Worm (Caenorhabditis elegans) whole organism, early embryonic: ENCODE data around the gene str-47.

Experiments used
- B0310.2 ChIP-seq: sonication (generic microtip); optimal IDR thresholded peaks from 2 replicates; lab custom pipeline; 2016; ENCODE audit warnings: mild to moderate bottlenecking, missing genetic modification characterization, missing compliant biosample characterization
- F13C5.2 ChIP-seq: sonication (generic microtip); optimal IDR thresholded peaks from 2 replicates; lab custom pipeline; 2017; ENCODE audit warnings: mild to moderate bottlenecking, missing genetic modification characterization, inconsistent platforms, missing compliant biosample characterization
- aly-1 ChIP-seq: sonication (generic microtip); optimal IDR thresholded peaks from 2 replicates; lab custom pipeline; 2016; ENCODE audit warnings: missing genetic modification characterization, missing compliant biosample characterization
- ama-1 ChIP-seq: fragments of 150-350 bp; optimal IDR thresholded peaks from 2 replicates; lab custom pipeline; 2014
- ceh-13 ChIP-seq: fragments of 200-800 bp; sonication (Bioruptor generic); optimal IDR thresholded peaks from 2 replicates; lab custom pipeline; 2018; ENCODE audit warnings: mild to moderate bottlenecking, missing genetic modification characterization, missing compliant biosample characterization
- ceh-36 ChIP-seq: sonication (generic microtip); optimal IDR thresholded peaks from 2 replicates; lab custom pipeline; 2016; ENCODE audit warnings: missing genetic modification characterization, inconsistent platforms, missing compliant biosample characterization
- ets-7 ChIP-seq: sonication (generic microtip); optimal IDR thresholded peaks from 2 replicates; lab custom pipeline; 2016; ENCODE audit warnings: missing genotype, missing genetic modification characterization, missing compliant biosample characterization
- flt-1 ChIP-seq: fragments of 200-800 bp; sonication (Bioruptor generic); IDR thresholded peaks from 2 replicates; pipeline ENCODE4 v1.3.6; 2022; ENCODE audit warnings: missing genetic modification characterization, missing compliant biosample characterization
- hmbx-1 ChIP-seq: sonication (generic microtip); optimal IDR thresholded peaks from 2 replicates; lab custom pipeline; 2016; ENCODE audit warnings: mild to moderate bottlenecking, missing genetic modification characterization, missing compliant biosample characterization
- hmg-4 ChIP-seq: fragments of 200-800 bp; sonication (Bioruptor generic); optimal IDR thresholded peaks from 2 replicates; lab custom pipeline; 2018; ENCODE audit warnings: mild to moderate bottlenecking, missing genetic modification characterization, missing compliant biosample characterization
- hnd-1 ChIP-seq: sonication (generic microtip); optimal IDR thresholded peaks from 2 replicates; lab custom pipeline; 2016; ENCODE audit warnings: missing genetic modification characterization, missing compliant biosample characterization
- pes-1 ChIP-seq: fragments of 200-800 bp; sonication (Bioruptor generic); IDR thresholded peaks from 2 replicates; pipeline ENCODE4 v1.3.6; 2022; ENCODE audit warnings: missing genetic modification reagents, missing genetic modification characterization, missing compliant biosample characterization
- scrt-1 ChIP-seq: fragments of 200-800 bp; sonication (Bioruptor generic); IDR thresholded peaks from 2 replicates; pipeline ENCODE4 v1.3.6; 2022; ENCODE audit warnings: missing genetic modification characterization, missing compliant biosample characterization
- sea-1 ChIP-seq: fragments of 200-800 bp; sonication (Bioruptor generic); conservative IDR thresholded peaks from 2 replicates; pipeline ENCODE4 v1.3.6; 2022; ENCODE audit warnings: missing genetic modification characterization, missing compliant biosample characterization
- tbx-11 ChIP-seq: fragments of 200-800 bp; sonication (Bioruptor generic); IDR thresholded peaks from 2 replicates; pipeline ENCODE4 v1.3.6; 2022; ENCODE audit warnings: missing genetic modification characterization, missing compliant biosample characterization
- tbx-37 ChIP-seq: fragments of 200-800 bp; sonication (Bioruptor generic); conservative IDR thresholded peaks from 2 replicates; pipeline ENCODE4 v1.3.6; 2022; ENCODE audit warnings: missing genetic modification reagents, missing genetic modification characterization, missing compliant biosample characterization
- tra-4 ChIP-seq: sonication (generic microtip); optimal IDR thresholded peaks from 2 replicates; lab custom pipeline; 2017; ENCODE audit warnings: missing genetic modification characterization, missing compliant biosample characterization

str-47 gene

DNA sequence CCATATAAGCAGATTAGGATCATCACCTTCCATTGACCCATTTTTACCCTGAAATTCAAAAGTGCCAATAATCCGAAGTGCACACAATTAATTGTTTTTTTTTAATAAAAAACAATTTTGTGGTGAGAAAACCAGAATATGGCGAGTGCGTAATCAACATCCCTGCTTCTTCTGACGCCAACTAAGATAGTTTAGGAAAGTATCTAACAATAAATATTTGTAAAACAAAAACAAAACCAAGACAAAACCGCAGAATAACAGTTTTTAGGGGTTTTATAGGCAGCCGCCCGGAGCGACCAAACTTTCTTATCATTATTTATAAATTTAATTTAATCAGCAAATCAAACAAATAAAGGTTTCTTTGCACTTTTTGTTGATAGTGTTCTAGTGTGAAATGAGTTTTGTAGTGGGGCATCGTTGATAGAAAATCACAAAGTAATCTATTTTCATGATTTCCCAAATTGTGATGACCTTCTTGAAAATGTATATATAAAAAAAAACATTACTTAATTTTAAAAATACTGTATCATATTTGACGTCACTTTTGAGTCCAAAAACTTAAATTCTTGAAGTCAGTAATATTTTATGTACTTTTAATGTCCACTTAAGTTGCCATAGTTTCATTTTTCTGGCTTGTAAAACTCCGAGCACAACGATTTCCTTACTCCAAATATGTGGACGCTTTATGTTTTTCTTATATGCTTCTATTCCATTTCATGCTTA is 35.7 kb upstream of the str-47 start, which contains the start of the genes folt-3 and clec-214:
TSS of gene folt-3 (minus strand) at position 51 of the 723 bp plus-strand sequence.
TSS of gene clec-214 (plus strand) at position 673 of the 723 bp plus-strand sequence.
- no peak for TF ChIP-seq tra-4 (tag; lab: Kevin White, UChicago)
- TF ChIP-seq ceh-36 (tag; lab: Kevin White, UChicago), result no peak
- no peak for TF ChIP-seq hmbx-1 (tag; lab: Kevin White, UChicago)
- no peak for TF ChIP-seq hmg-4
- TF ChIP-seq scrt-1 (GFP tag; lab: Robert Waterston, UW), result no peak
- TF ChIP-seq ama-1 (lab: Kevin White, UChicago), result no peak
- no peak for TF ChIP-seq B0310.2
- TF ChIP-seq sea-1 (GFP tag; lab: Robert Waterston, UW), result no peak
- TF ChIP-seq tbx-37 (GFP tag; lab: Robert Waterston, UW), result no peak
- no peak for TF ChIP-seq pes-1 (GFP tag; lab: Robert Waterston, UW)
- no peak for TF ChIP-seq aly-1 (tag; lab: Kevin White, UChicago)
- TF ChIP-seq flt-1 (GFP tag; lab: Robert Waterston, UW), result no peak
- no peak for TF ChIP-seq ceh-13 (GFP tag; lab: Kevin White, UChicago)

DNA sequence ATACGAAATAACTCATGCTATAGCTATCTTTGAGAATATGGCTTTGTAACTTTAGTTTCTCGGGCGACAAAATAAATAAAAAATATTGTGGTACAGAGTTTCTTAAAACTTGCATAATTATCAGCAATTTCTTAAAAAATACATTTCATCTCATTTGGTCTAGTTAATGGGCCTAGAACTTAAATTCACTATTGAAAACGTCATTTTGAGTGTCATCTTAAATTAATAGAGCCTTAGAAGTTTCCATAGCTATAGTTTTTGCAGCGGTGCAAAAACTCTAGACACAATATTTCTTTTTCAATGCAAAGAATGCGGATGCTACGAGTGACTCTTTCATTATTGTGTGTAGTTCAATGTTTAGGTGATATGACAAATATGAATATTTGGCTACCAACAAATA is 33.5 kb upstream of the str-47 start, which contains the start of gene clec-215:
TSS of gene clec-215 (plus strand) at position 301 of the 400 bp plus-strand sequence.
- TF ChIP-seq tbx-11 (GFP tag; lab: Robert Waterston, UW), result no peak
- TF ChIP-seq hnd-1 (tag; lab: Kevin White, UChicago), result no peak
- no peak for TF ChIP-seq F13C5.2 (tag; lab: Kevin White, UChicago)
- TF ChIP-seq tbx-37 (GFP tag; lab: Robert Waterston, UW), result no peak
- no peak for TF ChIP-seq ceh-36 (tag; lab: Kevin White, UChicago)
- TF ChIP-seq flt-1 (GFP tag; lab: Robert Waterston, UW), result no peak
- TF ChIP-seq aly-1 (tag; lab: Kevin White, UChicago), result no peak
- TF ChIP-seq tra-4 (tag; lab: Kevin White, UChicago), result no peak
- TF ChIP-seq hmg-4, result no peak
- TF ChIP-seq B0310.2, result no peak
- no peak for TF ChIP-seq hmbx-1 (tag; lab: Kevin White, UChicago)
- no peak for TF ChIP-seq pes-1 (GFP tag; lab: Robert Waterston, UW)
- TF ChIP-seq ets-7, result no peak
- TF ChIP-seq ama-1 (lab: Kevin White, UChicago), result no peak
- no peak for TF ChIP-seq scrt-1 (GFP tag; lab: Robert Waterston, UW)
- TF ChIP-seq ceh-13 (GFP tag; lab: Kevin White, UChicago), result no peak
- TF ChIP-seq sea-1 (GFP tag; lab: Robert Waterston, UW), result no peak

DNA sequence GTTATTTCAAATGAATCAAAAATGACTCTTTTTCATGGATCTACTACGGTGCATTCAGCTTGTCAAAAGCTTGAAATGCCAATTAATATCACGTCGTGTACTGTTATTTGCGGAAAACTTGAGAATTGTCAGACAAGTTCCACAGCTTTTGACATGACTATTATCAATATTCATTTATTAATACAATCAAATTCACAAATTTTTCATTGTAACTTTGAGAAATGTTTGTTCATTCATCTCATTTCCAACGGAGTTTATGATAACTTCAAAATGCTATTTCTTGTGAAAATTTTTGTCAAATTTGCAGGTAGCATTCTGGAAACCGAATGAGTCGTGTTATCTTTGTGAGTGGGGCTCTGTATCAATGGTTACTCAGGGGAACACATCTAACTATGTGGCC is 27.4 kb upstream of the str-47 start, which contains the start of gene C50E3.15:
TSS of gene C50E3.15 (plus strand) at position 301 of the 400 bp plus-strand sequence.
- TF ChIP-seq ceh-13 (GFP tag; lab: Kevin White, UChicago), result no peak
- no peak for TF ChIP-seq ets-7
- TF ChIP-seq tbx-37 (GFP tag; lab: Robert Waterston, UW), result no peak
- TF ChIP-seq tbx-11 (GFP tag; lab: Robert Waterston, UW), result no peak
- no peak for TF ChIP-seq hnd-1 (tag; lab: Kevin White, UChicago)

DNA sequence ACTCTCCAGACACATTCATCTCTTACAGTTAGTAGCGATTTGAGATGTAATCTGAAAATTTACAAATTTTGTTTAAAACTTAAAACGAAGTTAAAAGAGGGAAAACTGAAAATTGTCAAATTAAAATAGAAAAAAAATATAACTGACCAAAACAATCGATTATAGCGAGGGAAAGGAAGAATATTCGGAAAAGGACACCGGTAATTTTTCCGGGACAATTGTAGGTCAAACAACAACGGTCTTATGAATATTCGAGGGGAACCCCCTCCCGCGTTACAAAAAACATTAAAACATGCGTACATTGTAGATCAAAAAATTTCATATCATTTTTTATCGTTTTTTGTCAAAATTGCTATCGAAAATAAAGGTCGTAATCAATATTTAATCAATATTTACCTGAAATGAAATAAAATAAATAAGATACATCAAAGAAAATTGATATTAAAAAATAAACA is 23.5 kb upstream of the str-47 start, which contains the start of gene C50E3.12:
TSS of gene C50E3.12 (minus strand) at position 51 of the 455 bp plus-strand sequence.
- TF ChIP-seq tbx-37 (GFP tag; lab: Robert Waterston, UW), result no peak
- no peak for TF ChIP-seq tra-4 (tag; lab: Kevin White, UChicago)
- no peak for TF ChIP-seq hnd-1 (tag; lab: Kevin White, UChicago)
- no peak for TF ChIP-seq ceh-13 (GFP tag; lab: Kevin White, UChicago)
- TF ChIP-seq tbx-11 (GFP tag; lab: Robert Waterston, UW), result no peak
- no peak for TF ChIP-seq pes-1 (GFP tag; lab: Robert Waterston, UW)
- TF ChIP-seq ets-7, result no peak
- TF ChIP-seq scrt-1 (GFP tag; lab: Robert Waterston, UW), result no peak
- TF ChIP-seq hmg-4, result no peak
- no peak for TF ChIP-seq F13C5.2 (tag; lab: Kevin White, UChicago)

DNA sequence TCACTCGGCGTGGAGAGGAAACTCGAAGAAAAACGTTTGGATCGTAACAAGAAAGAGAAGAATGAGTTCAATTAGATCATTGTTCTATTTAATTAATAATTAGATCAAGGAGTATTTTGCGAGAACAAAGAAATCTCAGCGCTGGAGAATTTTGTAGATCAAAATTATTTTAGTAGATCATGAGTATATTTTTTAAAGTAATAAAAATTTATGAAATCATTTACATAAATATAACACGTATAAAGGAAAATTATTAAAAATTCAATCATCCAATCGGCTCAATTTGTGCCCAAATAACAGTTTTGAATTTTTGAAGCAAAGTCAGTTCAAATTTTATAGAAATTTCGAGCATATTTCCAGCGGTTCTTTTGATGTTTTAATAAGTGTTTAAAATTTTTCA is 21.4 kb upstream of the str-47 start, which contains the start of gene C50E3.13:
TSS of gene C50E3.13 (minus strand) at position 101 of the 400 bp plus-strand sequence.
- TF ChIP-seq ets-7, result no peak
- no peak for TF ChIP-seq hnd-1 (tag; lab: Kevin White, UChicago)
- TF ChIP-seq tra-4 (tag; lab: Kevin White, UChicago), result no peak
- no peak for TF ChIP-seq ceh-13 (GFP tag; lab: Kevin White, UChicago)
- TF ChIP-seq ceh-36 (tag; lab: Kevin White, UChicago), result no peak
- TF ChIP-seq B0310.2, result no peak
- no peak for TF ChIP-seq scrt-1 (GFP tag; lab: Robert Waterston, UW)
- no peak for TF ChIP-seq hmg-4

DNA sequence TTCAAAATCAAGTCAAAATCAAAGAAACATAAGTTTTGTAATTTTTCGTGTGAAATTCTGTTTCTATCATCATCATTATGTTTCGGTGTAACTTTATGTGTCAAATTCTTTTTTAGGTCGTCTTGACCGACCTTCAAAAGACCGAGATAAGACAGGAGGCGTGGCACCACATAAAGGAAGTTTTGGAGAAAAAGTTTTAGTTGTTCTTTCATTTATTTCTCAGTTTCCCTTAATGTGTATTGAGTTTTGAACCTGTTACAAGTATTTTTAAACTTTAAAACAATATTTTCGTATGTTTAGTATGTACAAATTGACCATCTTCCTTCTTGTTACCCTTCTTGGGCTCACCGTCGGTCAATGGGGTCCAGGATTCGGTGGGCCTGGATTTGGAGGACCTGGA is 20.9 kb upstream of the str-47 start, which contains the start of gene grsp-4:
TSS of gene grsp-4 (plus strand) at position 301 of the 400 bp plus-strand sequence.
- no peak for TF ChIP-seq scrt-1 (GFP tag; lab: Robert Waterston, UW)

DNA sequence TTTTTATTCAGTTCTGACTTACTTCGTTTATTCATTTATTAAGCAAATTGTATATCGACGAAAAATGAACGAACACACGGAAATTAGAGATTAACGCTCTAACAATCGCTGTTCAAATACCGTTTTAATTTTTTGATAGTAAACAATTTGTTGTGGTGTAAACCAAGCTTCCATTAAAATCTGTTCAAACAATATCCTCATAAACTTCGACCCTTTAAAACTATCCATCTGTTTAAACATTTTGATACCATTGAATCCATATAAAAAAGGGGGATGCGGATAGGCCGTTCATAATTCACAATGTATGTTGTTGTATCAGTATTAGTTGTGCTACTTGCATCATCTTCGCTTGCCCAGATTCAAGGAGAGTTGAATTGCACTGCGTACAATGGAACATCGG is 19.0 kb upstream of the str-47 start, which contains the start of gene F07C4.6:
TSS of gene F07C4.6 (plus strand) at position 301 of the 400 bp plus-strand sequence.
- no peak for TF ChIP-seq ets-7
- TF ChIP-seq hmbx-1 (tag; lab: Kevin White, UChicago), result no peak
- no peak for TF ChIP-seq hmg-4
- TF ChIP-seq tbx-37 (GFP tag; lab: Robert Waterston, UW), result no peak
- TF ChIP-seq aly-1 (tag; lab: Kevin White, UChicago), result no peak
- no peak for TF ChIP-seq tra-4 (tag; lab: Kevin White, UChicago)
- no peak for TF ChIP-seq B0310.2
- no peak for TF ChIP-seq F13C5.2 (tag; lab: Kevin White, UChicago)
- TF ChIP-seq flt-1 (GFP tag; lab: Robert Waterston, UW), result no peak
